Fruit fly (Drosophila melanogaster) whole organism, embryonic: ENCODE measurements around the gene CG9577.

Experiments
- Asciz ChIP-seq: fragments of 200-800 bp; sonication (Bioruptor generic); optimal IDR thresholded peaks from 2 replicates; lab custom pipeline; 2017; ENCODE audit warnings: missing biosample characterization, mild to moderate bottlenecking, missing genetic modification characterization, missing genetic modification reagents
- Atf-2 ChIP-seq: fragments of 200-800 bp; sonication (Bioruptor generic); optimal IDR thresholded peaks from 2 replicates; lab custom pipeline; 2016; ENCODE audit warnings: missing biosample characterization, missing genetic modification characterization
- CG11247 ChIP-seq: fragments of 200-800 bp; sonication (Bioruptor generic); IDR thresholded peaks from 2 replicates; pipeline ENCODE4 v1.3.6; 2022; ENCODE audit warnings: missing biosample characterization, missing genetic modification characterization
- CG11695 ChIP-seq: fragments of 200-800 bp; sonication (Bioruptor generic); IDR thresholded peaks from 3 replicates; pipeline ENCODE4 v1.3.6; 2022; ENCODE audit warnings: missing biosample characterization, missing genetic modification characterization
- CG14441 ChIP-seq: fragments of 200-800 bp; sonication (Bioruptor generic); IDR thresholded peaks from 2 replicates; pipeline ENCODE4 v1.3.6; 2022; ENCODE audit warnings: missing biosample characterization, missing genetic modification characterization
- CG15514 ChIP-seq: fragments of 200-800 bp; sonication (Bioruptor generic); optimal IDR thresholded peaks from 3 replicates; lab custom pipeline; 2017; ENCODE audit warnings: missing biosample characterization, missing genetic modification characterization, mild to moderate bottlenecking, moderate library complexity, missing genetic modification reagents
- CG17359 ChIP-seq: fragments of 200-800 bp; sonication (Bioruptor generic); optimal IDR thresholded peaks from 3 replicates; lab custom pipeline; 2018; ENCODE audit warnings: missing biosample characterization, mild to moderate bottlenecking, missing genetic modification characterization, moderate library complexity
- CG17829 ChIP-seq: fragments of 200-800 bp; optimal IDR thresholded peaks from 2 replicates; lab custom pipeline; 2019; ENCODE audit warnings: missing biosample characterization, mild to moderate bottlenecking, missing genetic modification characterization, moderate library complexity
- CG1832 ChIP-seq: fragments of 200-800 bp; sonication (Bioruptor generic); optimal IDR thresholded peaks from 2 replicates; lab custom pipeline; 2017; ENCODE audit warnings: missing biosample characterization, mild to moderate bottlenecking, missing genetic modification characterization, inconsistent platforms
- CG3163 ChIP-seq: fragments of 200-800 bp; sonication (Bioruptor generic); optimal IDR thresholded peaks from 3 replicates; lab custom pipeline; 2016; ENCODE audit warnings: missing biosample characterization, missing genetic modification characterization
- CG34376 ChIP-seq: fragments of 200-800 bp; sonication (Bioruptor generic); optimal IDR thresholded peaks from 2 replicates; lab custom pipeline; 2018; ENCODE audit warnings: missing biosample characterization, mild to moderate bottlenecking, missing genetic modification characterization
- CG4360 ChIP-seq: fragments of 200-800 bp; sonication (Bioruptor generic); IDR thresholded peaks from 2 replicates; pipeline ENCODE4 v1.3.6; 2022; ENCODE audit warnings: missing biosample characterization, missing genetic modification characterization
- CG4424 ChIP-seq: fragments of 200-800 bp; sonication (Bioruptor generic); optimal IDR thresholded peaks from 3 replicates; lab custom pipeline; 2016; ENCODE audit warnings: missing biosample characterization, missing genetic modification characterization
- CG7372 ChIP-seq: fragments of 200-800 bp; sonication (Bioruptor generic); IDR thresholded peaks from 2 replicates; pipeline ENCODE4 v1.3.6; 2022; ENCODE audit warnings: missing biosample characterization, missing genetic modification characterization
- CG7745 ChIP-seq: fragments of 200-800 bp; sonication (Bioruptor generic); optimal IDR thresholded peaks from 2 replicates; lab custom pipeline; 2018; ENCODE audit warnings: missing biosample characterization, mild to moderate bottlenecking, missing genetic modification characterization, moderate library complexity
- CG7987 ChIP-seq: fragments of 200-800 bp; sonication (Bioruptor generic); optimal IDR thresholded peaks from 2 replicates; lab custom pipeline; 2018; ENCODE audit warnings: missing biosample characterization, mild to moderate bottlenecking, missing genetic modification characterization, moderate library complexity
- CG8281 ChIP-seq: fragments of 200-800 bp; sonication (Bioruptor generic); optimal IDR thresholded peaks from 2 replicates; lab custom pipeline; 2018; ENCODE audit warnings: missing biosample characterization, mild to moderate bottlenecking, missing genetic modification characterization, moderate library complexity
- CG8478 ChIP-seq: fragments of >200 bp; optimal IDR thresholded peaks from 2 replicates; lab custom pipeline; 2018
- CG9876 ChIP-seq: fragments of 200-800 bp; sonication (Bioruptor generic); optimal IDR thresholded peaks from 2 replicates; lab custom pipeline; 2016; ENCODE audit warnings: missing biosample characterization, missing genetic modification characterization
- CHES-1-like ChIP-seq: fragments of 200-800 bp; sonication (Bioruptor generic); optimal IDR thresholded peaks from 2 replicates; lab custom pipeline; 2016; ENCODE audit warnings: missing biosample characterization, missing genetic modification characterization
- Meics ChIP-seq: fragments of 200-800 bp; sonication (Bioruptor generic); optimal IDR thresholded peaks from 2 replicates; lab custom pipeline; 2017; ENCODE audit warnings: missing biosample characterization, mild to moderate bottlenecking, missing genetic modification characterization
- Mrtf ChIP-seq: fragments of 200-800 bp; sonication (Bioruptor generic); IDR thresholded peaks from 3 replicates; pipeline ENCODE4 v1.3.6; 2022; ENCODE audit warnings: missing biosample characterization, missing genetic modification characterization
- Usf ChIP-seq: fragments of 200-800 bp; sonication (Bioruptor generic); optimal IDR thresholded peaks from 2 replicates; lab custom pipeline; 2017; ENCODE audit warnings: missing genotype, missing biosample characterization, missing genetic modification characterization
- aop ChIP-seq: fragments of 200-800 bp; sonication (Bioruptor generic); IDR thresholded peaks from 2 replicates; pipeline ENCODE4 v1.3.6; 2022; ENCODE audit warnings: missing biosample characterization, missing genetic modification characterization
- dimm ChIP-seq: fragments of 200-800 bp; sonication (Bioruptor generic); IDR thresholded peaks from 2 replicates; pipeline ENCODE4 v1.3.6; 2022; ENCODE audit warnings: missing biosample characterization, missing genetic modification characterization
- esg ChIP-seq: fragments of 200-800 bp; sonication (Bioruptor generic); conservative IDR thresholded peaks from 2 replicates; pipeline ENCODE4 v1.3.6; 2022; ENCODE audit warnings: missing biosample characterization, missing genetic modification characterization
- fd102C ChIP-seq: fragments of 200-800 bp; sonication (Bioruptor generic); optimal IDR thresholded peaks from 2 replicates; lab custom pipeline; 2018; ENCODE audit warnings: missing biosample characterization, mild to moderate bottlenecking, missing genetic modification characterization, moderate library complexity
- fu2 ChIP-seq: fragments of 200-800 bp; sonication (Bioruptor generic); optimal IDR thresholded peaks from 2 replicates; lab custom pipeline; 2016; ENCODE audit warnings: missing biosample characterization, missing genetic modification characterization
- gce ChIP-seq: fragments of 200-800 bp; sonication (Bioruptor generic); IDR thresholded peaks from 3 replicates; pipeline ENCODE4 v1.3.6; 2022; ENCODE audit warnings: missing biosample characterization, missing genetic modification characterization
- gcm2 ChIP-seq: fragments of 200-800 bp; sonication (Bioruptor generic); optimal IDR thresholded peaks from 2 replicates; lab custom pipeline; 2016; ENCODE audit warnings: missing biosample characterization, missing genetic modification characterization
- gfzf ChIP-seq: fragments of 200-800 bp; sonication (Bioruptor generic); optimal IDR thresholded peaks from 2 replicates; lab custom pipeline; 2016; ENCODE audit warnings: missing biosample characterization, mild to moderate bottlenecking, missing genetic modification characterization, moderate library complexity
- grn ChIP-seq: fragments of 200-800 bp; sonication (Bioruptor generic); optimal IDR thresholded peaks from 3 replicates; lab custom pipeline; 2017; ENCODE audit warnings: missing biosample characterization, missing genetic modification characterization
- ham ChIP-seq: fragments of 200-800 bp; sonication (Bioruptor generic); IDR thresholded peaks from 2 replicates; pipeline ENCODE4 v1.3.6; 2022; ENCODE audit warnings: missing biosample characterization, missing genetic modification characterization
- jumu ChIP-seq: fragments of 200-800 bp; sonication (Bioruptor generic); optimal IDR thresholded peaks from 3 replicates; lab custom pipeline; 2016; ENCODE audit warnings: missing biosample characterization, missing genetic modification characterization
- lbe ChIP-seq: fragments of 200-800 bp; sonication (Bioruptor generic); optimal IDR thresholded peaks from 2 replicates; lab custom pipeline; 2016; ENCODE audit warnings: missing biosample characterization, mild to moderate bottlenecking, missing genetic modification characterization
- nmo ChIP-seq: fragments of 200-800 bp; sonication (Bioruptor generic); optimal IDR thresholded peaks from 2 replicates; lab custom pipeline; 2018; ENCODE audit warnings: missing biosample characterization, mild to moderate bottlenecking, missing genetic modification characterization, moderate library complexity
- nom ChIP-seq: fragments of 200-800 bp; sonication (Bioruptor generic); optimal IDR thresholded peaks from 2 replicates; lab custom pipeline; 2017; ENCODE audit warnings: missing biosample characterization, missing genetic modification characterization, mild to moderate bottlenecking, moderate library complexity, missing genetic modification reagents
- oc ChIP-seq: fragments of 200-800 bp; sonication (Bioruptor generic); optimal IDR thresholded peaks from 2 replicates; lab custom pipeline; 2018; ENCODE audit warnings: missing biosample characterization, mild to moderate bottlenecking, missing genetic modification characterization, moderate library complexity
- phol ChIP-seq: fragments of 200-800 bp; sonication (Bioruptor generic); optimal IDR thresholded peaks from 3 replicates; lab custom pipeline; 2018; ENCODE audit warnings: missing biosample characterization, mild to moderate bottlenecking, missing genetic modification characterization, moderate library complexity
- ranshi ChIP-seq: fragments of 200-800 bp; sonication (Bioruptor generic); IDR thresholded peaks from 2 replicates; pipeline ENCODE4 v1.3.6; 2022; ENCODE audit warnings: missing biosample characterization, missing genetic modification characterization
- sd ChIP-seq: fragments of 200-800 bp; sonication (Bioruptor generic); optimal IDR thresholded peaks from 3 replicates; lab custom pipeline; 2018; ENCODE audit warnings: missing biosample characterization, mild to moderate bottlenecking, missing genetic modification characterization, moderate library complexity
- sens ChIP-seq: fragments of 200-800 bp; sonication (Bioruptor generic); peaks from one replicate; lab custom pipeline; 2016; ENCODE audit warnings: missing biosample characterization, missing genetic modification characterization
- sens-2 ChIP-seq: fragments of 200-800 bp; sonication (Bioruptor generic); IDR thresholded peaks from 2 replicates; pipeline ENCODE4 v1.3.6; 2022; ENCODE audit warnings: missing biosample characterization, missing genetic modification characterization
- sqz ChIP-seq: fragments of 200-800 bp; sonication (Bioruptor generic); optimal IDR thresholded peaks from 3 replicates; lab custom pipeline; 2018; ENCODE audit warnings: missing biosample characterization, mild to moderate bottlenecking, missing genetic modification characterization
- sr ChIP-seq: fragments of 200-800 bp; sonication (Bioruptor generic); IDR thresholded peaks from 3 replicates; pipeline ENCODE4 v1.3.6; 2022; ENCODE audit warnings: missing biosample characterization, missing genetic modification characterization
- vfl ChIP-seq: fragments of 200-800 bp; sonication (Bioruptor generic); optimal IDR thresholded peaks from 2 replicates; lab custom pipeline; 2016; ENCODE audit warnings: missing biosample characterization, missing genetic modification characterization

CG9577 gene

DNA sequence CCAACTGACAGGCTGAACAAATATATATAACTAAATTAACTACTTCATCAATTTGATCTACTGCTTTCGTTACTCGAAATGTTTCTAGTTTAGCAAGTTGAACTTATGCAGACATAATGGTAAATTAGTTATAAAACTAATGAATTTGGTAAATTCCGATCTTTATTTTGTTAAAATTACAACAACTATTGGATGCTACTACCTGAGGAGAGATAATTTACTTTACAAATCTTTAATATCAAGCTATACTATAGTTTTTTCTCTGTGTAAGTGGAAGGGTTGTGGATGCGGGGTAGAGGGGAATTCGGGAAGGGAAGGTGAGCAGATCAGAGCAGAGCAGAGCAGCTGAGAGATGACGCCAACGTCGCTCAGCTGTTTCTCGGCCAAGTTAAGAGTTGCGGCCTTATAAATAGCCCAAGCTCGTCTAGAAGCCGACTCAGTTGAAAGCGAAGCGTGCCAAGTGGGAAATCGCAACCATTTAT is 18.7 kb upstream of the CG9577 start, which contains the start of gene aspr (continued):
- TF ChIP-seq CG14441 (GFP tag; lab: Robert Waterston, UW), result 0 out of 2 replicates have a peak, but pooled peaks have one; percentile 7
- no peak for TF ChIP-seq CG8281 (tag; lab: Kevin White, UChicago)
- peak; percentile 77 for TF ChIP-seq sens (GFP tag; lab: Kevin White, UChicago)
- TF ChIP-seq ham (GFP tag; lab: Robert Waterston, UW), result no peak
- TF ChIP-seq CG11695 (GFP tag; lab: Robert Waterston, UW), result peak; percentile 30; the same call in 1 of the 3 replicates
- TF ChIP-seq CG15514, result no peak
- TF ChIP-seq, all 482 proteins: peak for 19

DNA sequence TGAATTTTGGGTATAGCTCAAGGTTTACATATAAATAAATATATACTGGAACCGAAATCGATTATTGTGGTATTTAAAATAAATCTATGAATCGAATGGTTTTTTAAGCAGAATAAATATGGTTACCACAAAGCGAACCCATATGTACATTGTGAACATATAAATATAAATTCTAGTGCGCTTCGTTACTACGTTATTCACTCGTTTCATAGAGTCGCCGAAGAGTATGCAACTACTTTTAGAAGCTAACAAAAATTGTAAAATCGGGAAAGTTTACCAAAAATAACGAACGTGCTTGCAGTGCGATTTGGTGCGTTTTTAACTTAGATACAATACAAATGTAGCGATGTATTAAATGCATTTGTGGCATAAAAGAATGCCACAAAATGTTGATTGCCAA is 10.5 kb upstream of the CG9577 start:
- TF ChIP-seq sens (GFP tag; lab: Kevin White, UChicago), result peak; percentile 4
- TF ChIP-seq sqz (GFP tag; lab: Kevin White, UChicago), result no peak
- TF ChIP-seq Meics (GFP tag; lab: Kevin White, UChicago), result peak; percentile 91
- TF ChIP-seq CHES-1-like (GFP tag; lab: Kevin White, UChicago), result no peak
- TF ChIP-seq vfl (GFP tag; lab: Kevin White, UChicago), result no peak
- TF ChIP-seq gce (GFP tag; lab: Robert Waterston, UW), result no peak
- no peak for TF ChIP-seq Mrtf (GFP tag; lab: Robert Waterston, UW)

- TF ChIP-seq CG7372 (GFP tag; lab: Robert Waterston, UW) (peak; percentile 52; the same call in 1 of the 2 replicates), esg (no peak), sens (GFP tag; lab: Kevin White, UChicago) (peak; percentile 59)
These were observed 8.0 kb upstream of the CG9577 start for dm6 chrX:20158491-20158890.

dm6 chrX:20158943-20159385 is 7.5 kb upstream of the CG9577 start:
- TF ChIP-seq nmo (GFP tag; lab: Kevin White, UChicago) (no peak), gfzf (no peak), CG7745 (no peak), nom (peak; percentile 50), vfl (GFP tag; lab: Kevin White, UChicago) (no peak), jumu (GFP tag; lab: Kevin White, UChicago) (no peak), Usf (GFP tag; lab: Kevin White, UChicago) (no peak), fd102C (GFP tag; lab: Kevin White, UChicago) (no peak), fu2 (no peak), sd (tag; lab: Kevin White, UChicago) (peak; percentile 7), lbe (GFP tag; lab: Kevin White, UChicago) (peak; percentile 21), CG4360 (GFP tag; lab: Robert Waterston, UW) (peak; percentile 94), sr (GFP tag; lab: Robert Waterston, UW) (no peak), CG4424 (GFP tag; lab: Kevin White, UChicago) (no peak), CG1832 (GFP tag; lab: Kevin White, UChicago) (peak; percentile 94), gcm2 (GFP tag; lab: Kevin White, UChicago) (no peak), dimm (GFP tag; lab: Robert Waterston, UW) (no peak), oc (tag; lab: Kevin White, UChicago) (peak; percentile 45), CG3163 (GFP tag; lab: Kevin White, UChicago) (no peak), grn (GFP tag; lab: Kevin White, UChicago) (peak; percentile 71), phol (tag; lab: Kevin White, UChicago) (no peak), CG11247 (GFP tag; lab: Robert Waterston, UW) (no peak), CG8478 (lab: Kevin White, UChicago) (peak; percentile 79), CG34376 (peak; percentile 46), Asciz (GFP tag; lab: Kevin White, UChicago) (no peak), aop (GFP tag; lab: Robert Waterston, UW) (no peak), CG17359 (tag; lab: Kevin White, UChicago) (no peak), Atf-2 (GFP tag; lab: Kevin White, UChicago) (no peak), sens-2 (GFP tag; lab: Robert Waterston, UW) (no peak), CG9876 (GFP tag; lab: Kevin White, UChicago) (no peak), CG7987 (GFP tag; lab: Kevin White, UChicago) (no peak), ranshi (GFP tag; lab: Robert Waterston, UW) (no peak), CG17829 (tag; lab: Kevin White, UChicago) (no peak)
